Fruit fly (Drosophila melanogaster) whole organism, embryonic: ENCODE results near the gene CG13364.

Experiments used
- CG10366 ChIP-seq: fragments of 200-800 bp; sonication (Bioruptor generic); IDR thresholded peaks from 2 replicates; pipeline ENCODE4 v1.3.6; 2022; ENCODE audit warnings: missing biosample characterization, missing genetic modification characterization
- CG11560 ChIP-seq: fragments of 200-800 bp; sonication (Bioruptor generic); IDR thresholded peaks from 3 replicates; pipeline ENCODE4 v1.3.6; 2022; ENCODE audit warnings: missing biosample characterization, missing genetic modification characterization
- CG12299 ChIP-seq: fragments of 200-800 bp; sonication (Bioruptor generic); optimal IDR thresholded peaks from 2 replicates; lab custom pipeline; 2018; ENCODE audit warnings: missing biosample characterization, mild to moderate bottlenecking, missing genetic modification characterization
- CG15011 ChIP-seq: fragments of 200-800 bp; sonication (Bioruptor generic); optimal IDR thresholded peaks from 3 replicates; lab custom pipeline; 2018; ENCODE audit warnings: missing biosample characterization, mild to moderate bottlenecking, missing genetic modification characterization
- CG15269 ChIP-seq: fragments of 200-800 bp; sonication (Bioruptor generic); optimal IDR thresholded peaks from 2 replicates; lab custom pipeline; 2018; ENCODE audit warnings: missing biosample characterization, mild to moderate bottlenecking, missing genetic modification characterization, moderate library complexity
- CG1603 ChIP-seq: fragments of 200-800 bp; sonication (Bioruptor generic); optimal IDR thresholded peaks from 2 replicates; lab custom pipeline; 2019; ENCODE audit warnings: missing biosample characterization, mild to moderate bottlenecking, missing genetic modification characterization, moderate library complexity
- CG16863 ChIP-seq: fragments of 200-800 bp; sonication (Bioruptor generic); optimal IDR thresholded peaks from 3 replicates; lab custom pipeline; 2016; ENCODE audit warnings: missing biosample characterization, missing genetic modification characterization
- CG17612 ChIP-seq: fragments of 200-800 bp; sonication (Bioruptor generic); IDR thresholded peaks from 2 replicates; pipeline ENCODE4 v1.3.6; 2022; ENCODE audit warnings: missing biosample characterization, missing genetic modification characterization
- CG1832 ChIP-seq: fragments of 200-800 bp; sonication (Bioruptor generic); optimal IDR thresholded peaks from 2 replicates; lab custom pipeline; 2017; ENCODE audit warnings: missing biosample characterization, mild to moderate bottlenecking, missing genetic modification characterization, inconsistent platforms
- CG18599 ChIP-seq: fragments of 200-800 bp; sonication (Bioruptor generic); optimal IDR thresholded peaks from 3 replicates; lab custom pipeline; 2017; ENCODE audit warnings: missing biosample characterization, missing genetic modification characterization, mild to moderate bottlenecking, moderate library complexity, missing genetic modification reagents
- CG31224 ChIP-seq: fragments of 200-800 bp; sonication (Bioruptor generic); IDR thresholded peaks from 2 replicates; pipeline ENCODE4 v1.3.6; 2022; ENCODE audit warnings: missing biosample characterization, missing genetic modification characterization
- CG31365 ChIP-seq: fragments of 200-800 bp; sonication (Bioruptor generic); optimal IDR thresholded peaks from 2 replicates; lab custom pipeline; 2018; ENCODE audit warnings: missing biosample characterization, mild to moderate bottlenecking, missing genetic modification characterization
- CG32772 ChIP-seq: fragments of 200-800 bp; sonication (Bioruptor generic); IDR thresholded peaks from 2 replicates; pipeline ENCODE4 v1.3.6; 2022; ENCODE audit warnings: missing biosample characterization, missing genetic modification characterization
- CG33213 ChIP-seq: fragments of 200-800 bp; sonication (Bioruptor generic); optimal IDR thresholded peaks from 3 replicates; lab custom pipeline; 2016; ENCODE audit warnings: missing biosample characterization, missing genetic modification characterization
- CG4282 ChIP-seq: fragments of 200-800 bp; sonication (Bioruptor generic); optimal IDR thresholded peaks from 2 replicates; lab custom pipeline; 2016; ENCODE audit warnings: missing biosample characterization, missing genetic modification characterization
- CG6654 ChIP-seq: fragments of 200-800 bp; sonication (Bioruptor generic); optimal IDR thresholded peaks from 2 replicates; lab custom pipeline; 2017; ENCODE audit warnings: missing biosample characterization, mild to moderate bottlenecking, missing genetic modification characterization
- CG6791 ChIP-seq: fragments of 200-800 bp; sonication (Bioruptor generic); IDR thresholded peaks from 3 replicates; pipeline ENCODE4 v1.3.6; 2022; ENCODE audit warnings: missing biosample characterization, missing genetic modification characterization; ENCODE audit not compliant: partially characterized antibody
- CG7357 ChIP-seq: fragments of 200-800 bp; sonication (Bioruptor generic); IDR thresholded peaks from 3 replicates; pipeline ENCODE4 v1.3.6; 2022; ENCODE audit warnings: missing biosample characterization, missing genetic modification characterization
- CG8290 ChIP-seq, 3 experiments: fragments of 200-800 bp; sonication (Bioruptor generic); optimal IDR thresholded peaks; 2 replicates each; lab custom pipeline; 2016 to 2019; ENCODE audit warnings: missing biosample characterization in 3 of 3, missing genetic modification characterization in 3 of 3, mild to moderate bottlenecking in 2 of 3, moderate library complexity in 1 of 3
- CG8924 ChIP-seq: fragments of 200-800 bp; optimal IDR thresholded peaks from 3 replicates; lab custom pipeline; 2019; ENCODE audit warnings: missing biosample characterization, mild to moderate bottlenecking, missing genetic modification characterization, moderate library complexity
- CTCF ChIP-seq: fragments of 200-800 bp; sonication (Bioruptor generic); optimal IDR thresholded peaks from 2 replicates; lab custom pipeline; 2017; ENCODE audit warnings: missing biosample characterization, mild to moderate bottlenecking, missing genetic modification characterization, moderate library complexity
- CoRest ChIP-seq: fragments of 200-800 bp; sonication (Bioruptor generic); optimal IDR thresholded peaks from 3 replicates; lab custom pipeline; 2018; ENCODE audit warnings: missing biosample characterization, mild to moderate bottlenecking, missing genetic modification characterization, moderate library complexity
- Deaf1 ChIP-seq: fragments of 200-800 bp; optimal IDR thresholded peaks from 3 replicates; lab custom pipeline; 2019; ENCODE audit warnings: missing biosample characterization, mild to moderate bottlenecking, missing genetic modification characterization, moderate library complexity
- Ets97D ChIP-seq: fragments of 200-800 bp; sonication (Bioruptor generic); optimal IDR thresholded peaks from 3 replicates; lab custom pipeline; 2016; ENCODE audit warnings: missing biosample characterization, missing genetic modification characterization
- Hand ChIP-seq: fragments of 200-800 bp; sonication (Bioruptor generic); optimal IDR thresholded peaks from 2 replicates; lab custom pipeline; 2017; ENCODE audit warnings: mild to moderate bottlenecking, missing biosample characterization, missing genetic modification reagents, missing genetic modification characterization
- Jarid2 ChIP-seq: fragments of 200-800 bp; sonication (Bioruptor generic); optimal IDR thresholded peaks from 3 replicates; lab custom pipeline; 2017; ENCODE audit warnings: mild to moderate bottlenecking, missing biosample characterization, missing genetic modification reagents, missing genetic modification characterization
- Kr ChIP-seq: fragments of 200-800 bp; sonication (Bioruptor generic); optimal IDR thresholded peaks from 2 replicates; lab custom pipeline; 2017; ENCODE audit warnings: missing biosample characterization, mild to moderate bottlenecking, missing genetic modification characterization
- Lhr ChIP-seq: fragments of 200-800 bp; sonication (Bioruptor generic); optimal IDR thresholded peaks from 3 replicates; lab custom pipeline; 2017; ENCODE audit warnings: mild to moderate bottlenecking, missing biosample characterization, missing genetic modification reagents, missing genetic modification characterization
- NfI ChIP-seq: fragments of 200-800 bp; sonication (Bioruptor generic); optimal IDR thresholded peaks from 3 replicates; lab custom pipeline; 2018; ENCODE audit warnings: missing biosample characterization, mild to moderate bottlenecking, missing genetic modification characterization, moderate library complexity
- Sox102F ChIP-seq: fragments of 200-800 bp; sonication (Bioruptor generic); optimal IDR thresholded peaks from 2 replicates; lab custom pipeline; 2018; ENCODE audit warnings: missing biosample characterization, mild to moderate bottlenecking, missing genetic modification characterization, moderate library complexity
- ara ChIP-seq: fragments of 200-800 bp; sonication (Bioruptor generic); IDR thresholded peaks from 2 replicates; pipeline ENCODE4 v1.3.6; 2022; ENCODE audit warnings: missing biosample characterization, missing genetic modification characterization
- bab2 ChIP-seq: fragments of 200-800 bp; sonication (Bioruptor generic); optimal IDR thresholded peaks from 2 replicates; lab custom pipeline; 2016; ENCODE audit warnings: missing biosample characterization, missing genetic modification characterization
- crc ChIP-seq: fragments of 200-800 bp; sonication (Bioruptor generic); optimal IDR thresholded peaks from 2 replicates; lab custom pipeline; 2016; ENCODE audit warnings: missing biosample characterization, missing genetic modification characterization
- dpn ChIP-seq, 2 experiments: fragments of 200-800 bp; sonication (Bioruptor generic); optimal IDR thresholded peaks; 3 replicates each; lab custom pipeline; 2016; ENCODE audit warnings: missing biosample characterization in 2 of 2, missing genetic modification characterization in 2 of 2
- fru ChIP-seq: fragments of >200 bp; optimal IDR thresholded peaks from 2 replicates; lab custom pipeline; 2017
- gt ChIP-seq: fragments of 200-800 bp; sonication (Bioruptor generic); IDR thresholded peaks from 2 replicates; pipeline ENCODE4 v1.3.6; 2022; ENCODE audit warnings: missing biosample characterization, missing genetic modification characterization
- jing ChIP-seq: fragments of 200-800 bp; sonication (Bioruptor generic); optimal IDR thresholded peaks from 2 replicates; lab custom pipeline; 2018; ENCODE audit warnings: missing biosample characterization, mild to moderate bottlenecking, missing genetic modification characterization
- jumu ChIP-seq: fragments of 200-800 bp; sonication (Bioruptor generic); optimal IDR thresholded peaks from 3 replicates; lab custom pipeline; 2016; ENCODE audit warnings: missing biosample characterization, missing genetic modification characterization
- ken ChIP-seq: fragments of 200-800 bp; sonication (Bioruptor generic); IDR thresholded peaks from 3 replicates; pipeline ENCODE4 v1.3.6; 2022; ENCODE audit warnings: missing biosample characterization, missing genetic modification characterization
- klu ChIP-seq: fragments of 200-800 bp; sonication (Bioruptor generic); IDR thresholded peaks from 2 replicates; pipeline ENCODE4 v1.3.6; 2022; ENCODE audit warnings: missing biosample characterization, missing genetic modification characterization
- lilli ChIP-seq: fragments of 200-800 bp; sonication (Bioruptor generic); optimal IDR thresholded peaks from 3 replicates; lab custom pipeline; 2016; ENCODE audit warnings: missing biosample characterization, missing genetic modification characterization
- mam ChIP-seq: fragments of 200-800 bp; sonication (Bioruptor generic); optimal IDR thresholded peaks from 3 replicates; lab custom pipeline; 2016; ENCODE audit warnings: missing biosample characterization, missing genetic modification characterization
- pb ChIP-seq: fragments of 200-800 bp; sonication (Bioruptor generic); optimal IDR thresholded peaks from 3 replicates; lab custom pipeline; 2016; ENCODE audit warnings: missing biosample characterization, missing genetic modification characterization
- scrt ChIP-seq: fragments of 200-800 bp; sonication (Bioruptor generic); optimal IDR thresholded peaks from 2 replicates; lab custom pipeline; 2018; ENCODE audit warnings: missing biosample characterization, mild to moderate bottlenecking, missing genetic modification characterization, moderate library complexity
- slp2 ChIP-seq: fragments of 200-800 bp; sonication (Bioruptor generic); optimal IDR thresholded peaks from 2 replicates; lab custom pipeline; 2016; ENCODE audit warnings: missing biosample characterization, missing genetic modification characterization
- stc ChIP-seq: fragments of 200-800 bp; sonication (Bioruptor generic); IDR thresholded peaks from 2 replicates; pipeline ENCODE4 v1.3.6; 2022; ENCODE audit warnings: missing biosample characterization, missing genetic modification characterization
- trh ChIP-seq: fragments of 200-800 bp; sonication (Bioruptor generic); optimal IDR thresholded peaks from 2 replicates; lab custom pipeline; 2016; ENCODE audit warnings: missing biosample characterization, missing genetic modification characterization
- unc-4 ChIP-seq: fragments of 200-800 bp; sonication (Bioruptor generic); IDR thresholded peaks from 2 replicates; pipeline ENCODE4 v1.3.6; 2022; ENCODE audit warnings: missing biosample characterization, missing genetic modification characterization; ENCODE audit not compliant: partially characterized antibody
- wdn ChIP-seq: fragments of 200-800 bp; sonication (Bioruptor generic); IDR thresholded peaks from 2 replicates; pipeline ENCODE4 v1.3.6; 2022; ENCODE audit warnings: missing biosample characterization, missing genetic modification characterization
- z ChIP-seq: fragments of 200-800 bp; sonication (Bioruptor generic); IDR thresholded peaks from 3 replicates; pipeline ENCODE4 v1.3.6; 2022; ENCODE audit warnings: missing biosample characterization, missing genetic modification characterization
- zen ChIP-seq: fragments of 200-800 bp; sonication (Bioruptor generic); optimal IDR thresholded peaks from 3 replicates; lab custom pipeline; 2018; ENCODE audit warnings: missing biosample characterization, mild to moderate bottlenecking, missing genetic modification characterization, moderate library complexity
- zfh1 ChIP-seq: fragments of 200-800 bp; sonication (Bioruptor generic); IDR thresholded peaks from 3 replicates; pipeline ENCODE4 v1.3.6; 2022; ENCODE audit warnings: missing biosample characterization, missing genetic modification characterization

The CG13364 gene

dm6 chrX:635495-636142 lies 10.6 kb upstream of the CG13364 start, which contains the start of gene Dredd (continued):
- TF ChIP-seq Sox102F (GFP tag; lab: Kevin White, UChicago) = no peak
- no peak for TF ChIP-seq pb (GFP tag; lab: Kevin White, UChicago)
- no peak for TF ChIP-seq dpn (GFP tag; optimal IDR thresholded peaks at IDR 0.05; lab: Kevin White, UChicago)
- no peak for TF ChIP-seq gt
- no peak for TF ChIP-seq ken
- TF ChIP-seq crc (GFP tag; lab: Kevin White, UChicago) = no peak
- TF ChIP-seq jumu (GFP tag; lab: Kevin White, UChicago) = no peak
- no peak for TF ChIP-seq CG16863 (GFP tag; lab: Kevin White, UChicago)
- no peak for TF ChIP-seq fru (lab: Kevin White, UChicago)
- no peak for TF ChIP-seq mam (GFP tag; lab: Kevin White, UChicago)
- no peak for TF ChIP-seq wdn (GFP tag; lab: Robert Waterston, UW)
- TF ChIP-seq jing (GFP tag; lab: Kevin White, UChicago) = no peak
- no peak for TF ChIP-seq CG15269 (tag; lab: Kevin White, UChicago)
- TF ChIP-seq CoRest (tag; lab: Kevin White, UChicago) = no peak
- TF ChIP-seq CG32772 (GFP tag; lab: Robert Waterston, UW) = no peak
- no peak for TF ChIP-seq CTCF
- no peak for TF ChIP-seq zfh1 (GFP tag; lab: Robert Waterston, UW)
- TF ChIP-seq unc-4 = peak; percentile 94
- TF ChIP-seq z (GFP tag; lab: Robert Waterston, UW) = no peak
- TF ChIP-seq bab2 (GFP tag; lab: Kevin White, UChicago) = no peak
- no peak for TF ChIP-seq CG6654
- TF ChIP-seq CG31365 (tag; lab: Kevin White, UChicago) = no peak
- TF ChIP-seq trh (GFP tag; lab: Kevin White, UChicago) = no peak
- TF ChIP-seq Kr (GFP tag; lab: Kevin White, UChicago) = no peak
- TF ChIP-seq NfI (GFP tag; lab: Kevin White, UChicago) = no peak
- no peak for TF ChIP-seq CG33213 (GFP tag; lab: Kevin White, UChicago)
- no peak for TF ChIP-seq CG17612 (GFP tag; lab: Robert Waterston, UW)
- TF ChIP-seq Ets97D = peak; percentile 80
- no peak for TF ChIP-seq Deaf1 (tag; lab: Kevin White, UChicago)
- TF ChIP-seq CG15011 (GFP tag; lab: Kevin White, UChicago) = no peak
- TF ChIP-seq CG7357 (GFP tag; lab: Robert Waterston, UW) = no peak
- no peak for TF ChIP-seq ara (GFP tag; lab: Robert Waterston, UW)
- no peak for TF ChIP-seq Jarid2 (GFP tag; lab: Kevin White, UChicago)
- no peak for TF ChIP-seq CG11560 (tag; lab: Robert Waterston, UW)
- no peak for TF ChIP-seq slp2 (GFP tag; lab: Kevin White, UChicago)
- TF ChIP-seq Lhr (GFP tag; lab: Kevin White, UChicago) = peak; percentile 27
- no peak for TF ChIP-seq CG18599
- peak; percentile 36 for TF ChIP-seq CG12299 (tag; lab: Kevin White, UChicago)
- TF ChIP-seq CG1603 (tag; lab: Kevin White, UChicago) = peak; percentile 18
- TF ChIP-seq klu (GFP tag; lab: Robert Waterston, UW) = no peak
- TF ChIP-seq CG10366 (GFP tag; lab: Robert Waterston, UW) = no peak
- TF ChIP-seq lilli = peak; percentile 38
- no peak for TF ChIP-seq stc (GFP tag; lab: Robert Waterston, UW)
- TF ChIP-seq CG6791 (GFP tag; lab: Robert Waterston, UW) = peak; percentile 89; the same call in 1 of the 3 replicates
- TF ChIP-seq scrt (GFP tag; lab: Kevin White, UChicago) = peak; percentile 35
- peak; percentile 73 for TF ChIP-seq CG8924
- TF ChIP-seq CG1832 (GFP tag; lab: Kevin White, UChicago) = peak; percentile 87
- no peak for TF ChIP-seq zen (tag; lab: Kevin White, UChicago)
- peak; percentile 50 for TF ChIP-seq CG8290 (GFP tag; optimal IDR thresholded peaks at IDR 0.05; lab: Kevin White, UChicago)
- TF ChIP-seq CG8290 (tag; optimal IDR thresholded peaks at IDR 0.05; lab: Kevin White, UChicago) = peak; percentile 35 to 48
- TF ChIP-seq Hand (GFP tag; lab: Kevin White, UChicago) = peak; percentile 35
- TF ChIP-seq CG31224 (GFP tag; lab: Robert Waterston, UW) = no peak
- TF ChIP-seq CG4282 (GFP tag; lab: Kevin White, UChicago) = no peak
